Worm (Caenorhabditis elegans) whole organism, midembryonic: Measurements from ENCODE around the gene F59B10.2.

Experiments used
- T22C8.4 ChIP-seq: fragments of 200-800 bp; sonication (Bioruptor generic); IDR thresholded peaks from 2 replicates; pipeline ENCODE4 v1.3.6; 2022; ENCODE audit warnings: missing genetic modification characterization, missing compliant biosample characterization
- cog-1 ChIP-seq: sonication (generic microtip); optimal IDR thresholded peaks from 2 replicates; lab custom pipeline; 2016; ENCODE audit warnings: missing genetic modification characterization, missing compliant biosample characterization
- flt-1 ChIP-seq: fragments of 200-800 bp; sonication (Bioruptor generic); IDR thresholded peaks from 2 replicates; pipeline ENCODE4 v1.3.6; 2022; ENCODE audit warnings: missing genetic modification characterization, missing compliant biosample characterization
- klf-2 ChIP-seq: fragments of 200-800 bp; sonication (Bioruptor generic); conservative IDR thresholded peaks from 2 replicates; pipeline ENCODE4 v1.3.6; 2022; ENCODE audit warnings: missing genetic modification reagents, missing genetic modification characterization, missing compliant biosample characterization
- med-1 ChIP-seq: sonication (generic microtip); optimal IDR thresholded peaks from 2 replicates; lab custom pipeline; 2017; ENCODE audit warnings: missing genetic modification characterization, mild to moderate bottlenecking, missing compliant biosample characterization, antibody characterized with exemption, missing genetic modification reagents; ENCODE audit not compliant: insufficient read depth
- ref-1 ChIP-seq: fragments of 200-800 bp; sonication (Bioruptor generic); conservative IDR thresholded peaks from 2 replicates; pipeline ENCODE4 v1.3.6; 2022; ENCODE audit warnings: missing genetic modification reagents, missing genetic modification characterization, missing compliant biosample characterization
- tab-1 ChIP-seq: fragments of 200-800 bp; sonication (Bioruptor generic); IDR thresholded peaks from 2 replicates; pipeline ENCODE4 v1.3.6; 2022; ENCODE audit warnings: missing genetic modification characterization, missing compliant biosample characterization
- ztf-23 ChIP-seq: fragments of 200-800 bp; sonication (Bioruptor generic); IDR thresholded peaks from 2 replicates; pipeline ENCODE4 v1.3.6; 2022; ENCODE audit warnings: missing genetic modification reagents, missing genetic modification characterization, missing compliant biosample characterization
- ztf-29 ChIP-seq: fragments of 200-800 bp; sonication (Bioruptor generic); IDR thresholded peaks from 2 replicates; pipeline ENCODE4 v1.3.6; 2022; ENCODE audit warnings: missing genetic modification reagents, missing genetic modification characterization, missing compliant biosample characterization

Gene F59B10.2

DNA sequence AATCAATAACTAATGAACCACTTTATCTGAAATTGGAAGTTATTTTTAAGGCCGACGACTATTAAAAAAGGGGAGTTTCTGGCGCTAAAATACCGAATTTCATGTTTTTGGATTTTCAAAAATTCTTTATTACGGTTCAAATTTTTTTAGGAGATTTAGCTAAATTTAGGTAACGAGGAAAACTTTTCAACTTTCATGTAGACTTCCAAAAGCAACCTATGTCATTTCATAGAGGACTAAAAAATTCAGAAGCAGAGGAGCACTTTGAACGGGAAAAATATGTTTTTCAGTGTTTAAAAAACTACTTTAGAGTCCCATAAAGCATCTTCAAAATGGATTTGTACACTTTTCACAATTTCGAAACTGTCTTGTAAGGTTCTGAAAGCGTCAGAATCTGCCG lies 3.7 kb upstream of the F59B10.2 start:
- TF ChIP-seq tab-1 (no peak), T22C8.4 (GFP tag; lab: Robert Waterston, UW) (no peak), flt-1 (GFP tag; lab: Robert Waterston, UW) (no peak), med-1 (GFP tag; lab: Kevin White, UChicago) (no peak), ztf-23 (GFP tag; lab: Robert Waterston, UW) (no peak), ref-1 (no peak), ztf-29 (GFP tag; lab: Robert Waterston, UW) (no peak), klf-2 (no peak), cog-1 (tag; lab: Kevin White, UChicago) (no peak)

DNA sequence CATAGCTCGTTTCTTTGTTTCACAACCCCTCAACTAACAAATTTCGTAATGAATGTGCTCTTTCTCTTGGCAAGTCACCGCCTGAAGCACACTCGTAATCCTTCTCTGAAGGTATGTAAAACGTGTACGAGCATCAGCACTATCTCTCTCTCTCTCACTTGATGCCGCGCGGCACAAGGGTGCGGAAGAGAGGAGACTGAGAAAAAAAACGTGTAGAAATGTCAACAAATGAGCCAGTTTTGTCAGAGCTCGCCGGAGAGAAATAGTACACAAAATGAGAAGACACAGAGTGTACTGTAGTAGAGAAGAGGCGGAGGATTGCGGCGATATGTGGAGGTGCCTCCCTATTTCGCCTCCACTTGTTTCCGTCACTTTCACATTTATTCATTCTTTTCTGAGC lies 596 bp upstream of the F59B10.2 start, which contains the start of gene F59B10.3:
Gene F59B10.3, plus strand, starts transcription at position 301 of the 400 bp plus-strand sequence.
- TF ChIP-seq tab-1, result no peak
- TF ChIP-seq ztf-23 (GFP tag; lab: Robert Waterston, UW), result no peak
- TF ChIP-seq ref-1, result no peak
- TF ChIP-seq ztf-29 (GFP tag; lab: Robert Waterston, UW), result no peak
- no peak for TF ChIP-seq cog-1 (tag; lab: Kevin White, UChicago)
- TF ChIP-seq flt-1 (GFP tag; lab: Robert Waterston, UW), result no peak
- no peak for TF ChIP-seq T22C8.4 (GFP tag; lab: Robert Waterston, UW)
- TF ChIP-seq klf-2, result no peak
- no peak for TF ChIP-seq med-1 (GFP tag; lab: Kevin White, UChicago)

DNA sequence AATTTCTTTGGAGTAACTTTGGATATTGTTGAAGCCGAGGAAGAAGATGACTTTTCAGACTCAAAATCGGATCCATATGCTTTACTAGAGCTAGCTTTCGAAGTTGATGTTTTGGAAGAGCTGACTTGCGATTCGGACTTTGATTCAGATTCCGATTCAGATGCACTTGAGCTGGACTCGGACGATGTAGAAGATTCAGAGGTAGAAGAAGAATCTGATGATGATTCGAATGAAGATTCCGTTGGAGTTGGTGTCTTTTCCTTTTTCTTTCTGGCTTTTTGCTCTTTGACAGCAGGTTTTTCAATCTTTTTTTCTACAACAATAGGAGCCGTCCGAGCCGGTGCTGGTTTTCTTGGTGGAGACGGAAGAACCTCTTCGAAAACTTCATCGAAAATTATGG lies 1.7 kb downstream of the F59B10.2 start:
- TF ChIP-seq ref-1, result no peak
- TF ChIP-seq flt-1 (GFP tag; lab: Robert Waterston, UW), result no peak
- TF ChIP-seq ztf-29 (GFP tag; lab: Robert Waterston, UW), result no peak
- TF ChIP-seq tab-1, result no peak
- TF ChIP-seq cog-1 (tag; lab: Kevin White, UChicago), result no peak
- no peak for TF ChIP-seq klf-2
- TF ChIP-seq med-1 (GFP tag; lab: Kevin White, UChicago), result no peak
- no peak for TF ChIP-seq T22C8.4 (GFP tag; lab: Robert Waterston, UW)

DNA sequence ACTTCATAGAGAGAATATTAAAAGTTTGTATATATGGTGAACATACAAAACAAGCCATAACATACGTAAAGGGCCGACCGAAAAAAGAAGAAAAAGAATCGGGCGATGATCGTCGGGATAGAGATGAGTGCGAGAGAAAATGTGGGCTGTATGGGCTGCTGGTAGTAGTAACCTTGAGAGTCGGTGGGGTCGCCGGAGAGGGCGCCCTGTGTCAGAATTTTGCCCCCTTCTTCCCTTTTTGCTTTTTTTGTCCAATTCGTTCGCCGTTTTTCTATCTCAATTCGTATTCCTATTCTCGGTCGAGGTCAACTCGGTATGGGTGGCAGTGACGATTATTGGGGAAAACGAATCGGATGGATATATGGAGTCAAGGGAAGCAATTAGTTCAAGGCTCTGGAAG lies 3.7 kb downstream of the F59B10.2 start:
- no peak for TF ChIP-seq flt-1 (GFP tag; lab: Robert Waterston, UW)
- no peak for TF ChIP-seq T22C8.4 (GFP tag; lab: Robert Waterston, UW)
- no peak for TF ChIP-seq klf-2
- TF ChIP-seq cog-1 (tag; lab: Kevin White, UChicago), result no peak
- TF ChIP-seq ref-1, result no peak
- TF ChIP-seq med-1 (GFP tag; lab: Kevin White, UChicago), result no peak
- TF ChIP-seq ztf-23 (GFP tag; lab: Robert Waterston, UW), result no peak
- TF ChIP-seq tab-1, result no peak
- no peak for TF ChIP-seq ztf-29 (GFP tag; lab: Robert Waterston, UW)

DNA sequence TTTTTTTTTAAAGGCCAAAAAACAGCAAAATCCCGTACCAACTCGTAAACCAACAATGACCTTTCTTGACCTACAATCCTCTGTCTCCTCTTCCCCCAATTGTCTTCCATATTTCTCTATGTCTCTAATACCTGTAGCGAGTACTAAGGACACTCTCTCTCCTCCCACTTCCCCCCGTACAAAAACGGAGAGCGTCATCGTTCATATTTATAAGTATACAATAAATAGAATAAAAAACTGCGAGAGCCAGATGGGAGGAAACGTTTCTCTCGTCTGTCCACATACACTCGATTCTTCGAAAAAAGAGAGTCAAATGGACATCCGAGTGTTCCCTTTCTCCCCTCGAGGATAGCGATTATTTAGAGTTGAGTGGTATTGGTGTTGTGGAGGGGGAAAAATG lies 4.9 kb downstream of the F59B10.2 start:
- no peak for TF ChIP-seq flt-1 (GFP tag; lab: Robert Waterston, UW)

DNA sequence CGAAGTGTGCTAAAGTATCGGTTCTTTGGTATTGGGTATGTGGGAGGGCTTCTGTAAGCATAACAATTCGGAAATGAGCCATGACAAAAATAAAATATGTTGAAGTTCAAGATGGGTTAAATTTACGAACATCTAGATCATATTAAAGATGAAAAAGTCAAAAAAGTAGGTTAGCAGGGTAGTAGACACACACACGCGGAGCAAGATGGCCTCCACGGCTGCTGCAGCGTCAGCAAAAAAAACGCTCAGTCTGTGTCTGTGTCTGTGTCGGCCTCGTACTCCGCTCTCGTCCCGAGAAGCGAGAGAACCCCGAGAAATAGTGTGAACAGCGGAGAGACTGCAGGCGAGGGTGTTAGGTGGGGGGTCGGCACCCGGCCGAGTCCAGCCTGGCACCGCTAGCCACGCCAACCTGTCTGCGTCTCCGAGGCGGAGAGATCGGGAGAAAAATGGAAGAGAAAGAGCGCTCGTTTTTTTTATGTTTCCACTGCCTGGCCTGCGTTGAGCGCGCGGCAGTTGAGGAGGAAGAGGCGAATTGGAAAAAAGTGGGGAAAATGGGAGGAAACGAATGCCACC lies 7.1 kb downstream of the F59B10.2 start, which contains the start of gene myrf-1:
Gene myrf-1, minus strand, starts transcription at position 51 of the 573 bp plus-strand sequence.
- TF ChIP-seq cog-1 (tag; lab: Kevin White, UChicago), result peak; percentile 72
- TF ChIP-seq ztf-23 (GFP tag; lab: Robert Waterston, UW), result peak; percentile 56; the same call in 1 of the 2 replicates
- no peak for TF ChIP-seq ref-1
- TF ChIP-seq T22C8.4 (GFP tag; lab: Robert Waterston, UW), result no peak
- TF ChIP-seq flt-1 (GFP tag; lab: Robert Waterston, UW), result 0 out of 2 replicates have a peak, but pooled peaks have one; percentile 6
- 0 out of 2 replicates have a peak, but pooled peaks have one; percentile 67 for TF ChIP-seq tab-1
- no peak for TF ChIP-seq ztf-29 (GFP tag; lab: Robert Waterston, UW)

- TF ChIP-seq ztf-23 (GFP tag; lab: Robert Waterston, UW), result no peak
- TF ChIP-seq tab-1, result no peak
- TF ChIP-seq med-1 (GFP tag; lab: Kevin White, UChicago), result no peak
- no peak for TF ChIP-seq T22C8.4 (GFP tag; lab: Robert Waterston, UW)
- no peak for TF ChIP-seq flt-1 (GFP tag; lab: Robert Waterston, UW)
- no peak for TF ChIP-seq ref-1
- no peak for TF ChIP-seq ztf-29 (GFP tag; lab: Robert Waterston, UW)
- TF ChIP-seq klf-2, result no peak
Observed at ce11 chrII:10501578-10501977, 8.1 kb downstream of the F59B10.2 start.

DNA sequence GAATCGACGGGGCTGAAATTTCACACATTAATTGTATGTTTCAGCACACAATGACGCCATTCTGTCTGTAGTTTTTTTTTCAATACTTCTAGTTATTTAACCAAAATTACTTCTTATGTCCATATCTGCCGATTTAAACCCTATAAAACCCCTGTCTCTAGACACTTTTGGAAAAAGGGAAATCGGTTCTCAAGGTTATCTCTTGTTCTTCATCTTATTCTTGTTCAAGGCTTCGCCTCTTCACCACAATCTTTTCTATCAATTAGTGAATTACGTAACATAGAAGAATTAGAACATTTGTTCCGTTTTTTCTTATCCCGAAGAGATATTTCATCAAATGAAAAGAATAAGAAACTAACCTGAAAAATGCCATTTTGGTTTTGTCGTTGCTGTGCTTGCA lies 9.0 kb downstream of the F59B10.2 start:
- TF ChIP-seq T22C8.4 (GFP tag; lab: Robert Waterston, UW) (no peak), ztf-23 (GFP tag; lab: Robert Waterston, UW) (no peak), klf-2 (no peak), ztf-29 (GFP tag; lab: Robert Waterston, UW) (no peak), cog-1 (tag; lab: Kevin White, UChicago) (no peak), ref-1 (no peak), flt-1 (GFP tag; lab: Robert Waterston, UW) (no peak), tab-1 (no peak), med-1 (GFP tag; lab: Kevin White, UChicago) (no peak)

DNA sequence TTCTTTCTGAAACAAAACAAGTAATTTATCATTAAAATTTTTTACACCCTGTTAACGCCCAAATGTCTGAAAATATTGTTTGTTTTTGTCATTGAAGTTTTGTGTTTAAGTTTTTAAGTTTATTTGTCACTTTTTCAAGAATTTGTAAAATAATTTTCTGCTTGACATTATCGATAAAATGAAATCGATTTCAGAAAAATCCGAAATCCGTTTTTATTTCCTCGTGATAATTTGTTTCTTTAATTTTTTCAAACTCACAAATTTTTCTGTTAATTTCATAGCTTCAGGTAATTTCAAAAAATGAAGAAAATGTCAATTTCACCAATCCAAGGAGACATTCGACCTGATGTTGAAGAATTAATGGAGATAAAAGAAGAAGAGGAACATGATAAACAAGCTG lies 13.7 kb downstream of the F59B10.2 start, which contains the start of gene ZK666.12:
Gene ZK666.12, plus strand, starts transcription at position 301 of the 400 bp plus-strand sequence.
- TF ChIP-seq ztf-29 (GFP tag; lab: Robert Waterston, UW) (no peak), flt-1 (GFP tag; lab: Robert Waterston, UW) (no peak), T22C8.4 (GFP tag; lab: Robert Waterston, UW) (no peak), tab-1 (no peak), klf-2 (no peak), med-1 (GFP tag; lab: Kevin White, UChicago) (no peak), cog-1 (tag; lab: Kevin White, UChicago) (no peak), ref-1 (no peak), ztf-23 (GFP tag; lab: Robert Waterston, UW) (no peak)

ce11 chrII:10494467-10494866 lies 15.2 kb downstream of the F59B10.2 start, which contains the start of gene ZK666.14:
TSS of gene ZK666.14 (plus strand) at chrII:10494767.
- no peak for TF ChIP-seq ztf-29 (GFP tag; lab: Robert Waterston, UW)
- TF ChIP-seq ztf-23 (GFP tag; lab: Robert Waterston, UW), result no peak
- TF ChIP-seq ref-1, result no peak
- no peak for TF ChIP-seq cog-1 (tag; lab: Kevin White, UChicago)
- no peak for TF ChIP-seq tab-1
- no peak for TF ChIP-seq T22C8.4 (GFP tag; lab: Robert Waterston, UW)
- no peak for TF ChIP-seq flt-1 (GFP tag; lab: Robert Waterston, UW)
- no peak for TF ChIP-seq med-1 (GFP tag; lab: Kevin White, UChicago)
- TF ChIP-seq klf-2, result no peak
